Worm (Caenorhabditis elegans): ENCODE results near the gene cyp-33C1.

cyp-33C1 gene

DNA sequence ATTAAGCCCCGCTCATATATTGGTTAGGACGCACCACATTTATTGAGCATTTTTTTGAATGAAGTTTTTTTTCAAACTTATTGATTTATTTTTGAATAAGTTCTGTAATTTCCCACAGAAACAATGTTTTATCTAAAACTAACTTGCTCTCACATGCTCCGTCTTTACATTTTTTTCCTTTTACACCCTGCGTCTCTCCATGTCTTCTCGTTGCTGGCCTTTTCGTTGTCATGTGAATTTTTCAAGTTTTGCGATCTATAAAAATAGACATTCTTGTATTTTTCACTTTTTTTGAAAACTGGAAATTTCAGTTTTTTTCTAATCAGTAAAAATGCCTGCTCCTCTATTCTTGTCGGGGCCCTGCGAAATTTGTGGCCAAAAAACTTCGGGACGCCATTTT is 51.6 kb downstream of the cyp-33C1 start, which contains the start of gene nhr-134:
Gene nhr-134 (plus strand): TSS at position 312 of the 400 bp plus-strand sequence.
- no peak for TF ChIP-seq snpc-4 (tag; optimal IDR thresholded peaks at IDR 0.05)
- no peak for TF ChIP-seq M03D4.4 (tag; optimal IDR thresholded peaks at IDR 0.05)
- no peak for TF ChIP-seq nhr-76 (tag; optimal IDR thresholded peaks at IDR 0.05)
- TF ChIP-seq hlh-1 (tag; optimal IDR thresholded peaks at IDR 0.05), result no peak
- TF ChIP-seq mls-2 (tag; optimal IDR thresholded peaks at IDR 0.05), result no peak
- TF ChIP-seq nhr-2 (tag; optimal IDR thresholded peaks at IDR 0.05), result no peak
- no peak for TF ChIP-seq nhr-12 (tag; optimal IDR thresholded peaks at IDR 0.05)
- TF ChIP-seq mep-1 (tag; optimal IDR thresholded peaks at IDR 0.05), result no peak
